Fruit fly (Drosophila melanogaster): ENCODE data around the gene pelo.

pelo gene

dm6 chr2L:9757990-9758814 is 57.6 kb downstream of the pelo start, which contains the start of gene zf30C (continued):
- peak; percentile 77 for TF ChIP-seq CG17361 (GFP tag; IDR thresholded peaks at IDR 0.05)
- TF ChIP-seq Lpt (GFP tag; optimal IDR thresholded peaks at IDR 0.05): no peak
- peak; percentile 51 for TF ChIP-seq CG1529 (GFP tag; optimal IDR thresholded peaks at IDR 0.05)
- no peak for TF ChIP-seq sna (GFP tag; IDR thresholded peaks at IDR 0.05; ENCODE audit: partially characterized antibody)
- TF ChIP-seq CG10147 (GFP tag; optimal IDR thresholded peaks at IDR 0.05): peak; percentile 56
- TF ChIP-seq CG6813 (GFP tag; optimal IDR thresholded peaks at IDR 0.05): peak; percentile 77
- TF ChIP-seq vnd (GFP tag; IDR thresholded peaks at IDR 0.05; ENCODE audit: partially characterized antibody): peak; percentile 57
- peak; percentile 96 for TF ChIP-seq CG2120 (GFP tag; optimal IDR thresholded peaks at IDR 0.05)
- TF ChIP-seq slp2 (GFP tag; optimal IDR thresholded peaks at IDR 0.05): peak; percentile 87
- TF ChIP-seq CG6765 (GFP tag; optimal IDR thresholded peaks at IDR 0.05): peak; percentile 55
- peak; percentile 93 for TF ChIP-seq CG30403 (GFP tag; optimal IDR thresholded peaks at IDR 0.05)
- TF ChIP-seq Gsc (GFP tag; IDR thresholded peaks at IDR 0.05): peak; percentile 68
- peak; percentile 16 for TF ChIP-seq abd-A (tag; optimal IDR thresholded peaks at IDR 0.05)
- TF ChIP-seq jumu (GFP tag; optimal IDR thresholded peaks at IDR 0.05): peak; percentile 91
- TF ChIP-seq tin (GFP tag; optimal IDR thresholded peaks at IDR 0.05): peak; percentile 92
- peak; percentile 90 for TF ChIP-seq eyg (GFP tag; optimal IDR thresholded peaks at IDR 0.05)
- peak; percentile 51 for TF ChIP-seq CG15073 (GFP tag; optimal IDR thresholded peaks at IDR 0.05)
- TF ChIP-seq phol (tag; optimal IDR thresholded peaks at IDR 0.05): peak; percentile 63
- TF ChIP-seq cas (GFP tag; IDR thresholded peaks at IDR 0.05): peak; percentile 89
- peak; percentile 70 for TF ChIP-seq CG18262 (tag; optimal IDR thresholded peaks at IDR 0.05)
- TF ChIP-seq NC2β (GFP tag; optimal IDR thresholded peaks at IDR 0.05): peak; percentile 87
- TF ChIP-seq bigmax (GFP tag; optimal IDR thresholded peaks at IDR 0.05): peak; percentile 30
- peak; percentile 84 for TF ChIP-seq Hmr (GFP tag; optimal IDR thresholded peaks at IDR 0.05)
- peak; percentile 10 for TF ChIP-seq Elba2 (GFP tag; optimal IDR thresholded peaks at IDR 0.05)
- no peak for TF ChIP-seq GATAe (GFP tag; conservative IDR thresholded peaks at IDR 0.05)
- TF ChIP-seq Dad (GFP tag; optimal IDR thresholded peaks at IDR 0.05): peak; percentile 81
- TF ChIP-seq pzg (GFP tag; optimal IDR thresholded peaks at IDR 0.05): peak; percentile 71
- TF ChIP-seq CG8944 (GFP tag; optimal IDR thresholded peaks at IDR 0.05): peak; percentile 94
- TF ChIP-seq CG10462 (GFP tag; optimal IDR thresholded peaks at IDR 0.05): peak; percentile 59
- TF ChIP-seq klu (GFP tag; IDR thresholded peaks at IDR 0.05): peak; percentile 78
- TF ChIP-seq mld (GFP tag; IDR thresholded peaks at IDR 0.05; ENCODE audit: partially characterized antibody): no peak
- TF ChIP-seq CG11398 (GFP tag; optimal IDR thresholded peaks at IDR 0.05): peak; percentile 74
- peak; percentile 75 for TF ChIP-seq CG4328 (GFP tag; optimal IDR thresholded peaks at IDR 0.05)
- peak; percentile 77 for TF ChIP-seq CG4730 (GFP tag; IDR thresholded peaks at IDR 0.05)
- peak; percentile 50 for TF ChIP-seq jing (GFP tag; optimal IDR thresholded peaks at IDR 0.05)
- peak; percentile 55 for TF ChIP-seq CG3838 (GFP tag; optimal IDR thresholded peaks at IDR 0.05)
- peak; percentile 43 for TF ChIP-seq CG7987 (GFP tag; optimal IDR thresholded peaks at IDR 0.05)
- peak; percentile 86 for TF ChIP-seq slou (GFP tag; optimal IDR thresholded peaks at IDR 0.05)
- peak; percentile 76 for TF ChIP-seq CG2889 (GFP tag; IDR thresholded peaks at IDR 0.05)
- peak; percentile 82 for TF ChIP-seq al (GFP tag; IDR thresholded peaks at IDR 0.05)
- TF ChIP-seq CG4424 (GFP tag; optimal IDR thresholded peaks at IDR 0.05): peak; percentile 82
- TF ChIP-seq CG3407 (GFP tag; optimal IDR thresholded peaks at IDR 0.05): peak; percentile 31
- peak; percentile 18 for TF ChIP-seq odd (GFP tag; optimal IDR thresholded peaks at IDR 0.05)
- TF ChIP-seq dysf (GFP tag; IDR thresholded peaks at IDR 0.05): peak; percentile 82
- TF ChIP-seq esg (GFP tag; conservative IDR thresholded peaks at IDR 0.05): peak; percentile 49; the same call in 1 of the 2 replicates
- peak; percentile 85 for TF ChIP-seq emc (GFP tag; optimal IDR thresholded peaks at IDR 0.05)
- peak; percentile 40 for TF ChIP-seq croc (GFP tag; conservative IDR thresholded peaks at IDR 0.05)
- TF ChIP-seq CG32772 (GFP tag; IDR thresholded peaks at IDR 0.05): peak; percentile 81
- peak; percentile 67; the same call in 1 of the 3 replicates for TF ChIP-seq C15 (GFP tag; IDR thresholded peaks at IDR 0.05)
- TF ChIP-seq CG1792 (GFP tag; optimal IDR thresholded peaks at IDR 0.05): peak; percentile 85
